Fruit fly (Drosophila melanogaster): ENCODE measurements around the gene CG11436.

Gene CG11436

dm6 chrX:4564962-4565361, 13.3 kb upstream of the CG11436 start:
- TF ChIP-seq h (optimal IDR thresholded peaks at IDR 0.05) = no peak
- no peak for TF ChIP-seq Myc (optimal IDR thresholded peaks at IDR 0.05)
- TF ChIP-seq psq (optimal IDR thresholded peaks at IDR 0.05) = no peak
- no peak for TF ChIP-seq insv (optimal IDR thresholded peaks at IDR 0.05)
- TF ChIP-seq ttk (optimal IDR thresholded peaks at IDR 0.05) = no peak
- TF ChIP-seq Sin3A (optimal IDR thresholded peaks at IDR 0.05) = no peak

DNA sequence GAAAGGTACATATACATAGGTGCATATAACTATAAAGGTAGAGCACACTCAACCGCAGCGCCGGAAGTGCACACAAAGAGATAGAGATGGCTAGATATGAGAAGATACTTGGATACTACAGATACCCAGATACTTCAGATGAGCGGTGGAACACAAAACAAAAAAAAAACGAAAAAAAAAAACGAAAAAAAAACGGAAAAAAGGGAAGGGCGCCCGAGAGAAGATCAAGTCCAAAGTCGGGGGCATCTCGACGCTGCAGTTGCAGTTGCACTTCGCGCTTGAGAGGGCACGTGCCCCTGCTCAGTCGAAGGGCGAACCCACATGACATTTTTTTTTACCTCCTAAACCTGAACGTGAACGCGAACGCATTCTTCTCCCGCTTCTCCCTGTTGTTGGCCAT, 12.3 kb upstream of the CG11436 start:
- TF ChIP-seq Myc (optimal IDR thresholded peaks at IDR 0.05) = no peak
- no peak for TF ChIP-seq h (optimal IDR thresholded peaks at IDR 0.05)
- no peak for TF ChIP-seq Sin3A (optimal IDR thresholded peaks at IDR 0.05)
- no peak for TF ChIP-seq insv (optimal IDR thresholded peaks at IDR 0.05)
- no peak for TF ChIP-seq ttk (optimal IDR thresholded peaks at IDR 0.05)
- TF ChIP-seq psq (optimal IDR thresholded peaks at IDR 0.05) = no peak

dm6 chrX:4560182-4560845, 8.6 kb upstream of the CG11436 start:
- no peak for TF ChIP-seq insv (optimal IDR thresholded peaks at IDR 0.05)
- TF ChIP-seq h (optimal IDR thresholded peaks at IDR 0.05) = no peak
- no peak for TF ChIP-seq Sin3A (optimal IDR thresholded peaks at IDR 0.05)
- no peak for TF ChIP-seq psq (optimal IDR thresholded peaks at IDR 0.05)
- no peak for TF ChIP-seq Myc (optimal IDR thresholded peaks at IDR 0.05)
- no peak for TF ChIP-seq ttk (optimal IDR thresholded peaks at IDR 0.05)

- TF ChIP-seq Sin3A (optimal IDR thresholded peaks at IDR 0.05) (no peak), insv (optimal IDR thresholded peaks at IDR 0.05) (no peak), psq (optimal IDR thresholded peaks at IDR 0.05) (no peak), ttk (optimal IDR thresholded peaks at IDR 0.05) (no peak), Myc (optimal IDR thresholded peaks at IDR 0.05) (no peak), h (optimal IDR thresholded peaks at IDR 0.05) (no peak)
Measured at dm6 chrX:4557772-4558171, 6.1 kb upstream of the CG11436 start, which contains the start of gene CG3546. Gene CG3546, plus strand, starts transcription at chrX:4558072.

DNA sequence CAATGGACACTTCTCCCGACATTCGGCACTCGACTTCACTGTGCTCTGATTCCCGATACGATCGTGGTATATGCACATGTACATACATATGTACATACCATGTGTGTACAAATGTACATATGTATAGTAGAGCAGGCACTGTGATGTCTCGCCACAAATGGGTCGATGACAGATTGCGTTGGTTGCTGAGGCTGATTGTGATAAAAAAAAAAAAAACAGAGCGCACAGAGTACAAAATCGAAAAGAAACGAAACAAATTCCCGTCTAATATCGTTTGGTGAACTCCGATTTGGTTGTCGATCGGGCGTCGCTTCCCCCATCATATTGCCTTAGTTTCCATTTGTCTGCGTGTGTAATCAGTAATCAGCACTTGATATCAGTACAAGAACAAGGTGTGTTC, 4.2 kb upstream of the CG11436 start:
- no peak for TF ChIP-seq Sin3A (optimal IDR thresholded peaks at IDR 0.05)
- no peak for TF ChIP-seq insv (optimal IDR thresholded peaks at IDR 0.05)
- no peak for TF ChIP-seq ttk (optimal IDR thresholded peaks at IDR 0.05)
- no peak for TF ChIP-seq h (optimal IDR thresholded peaks at IDR 0.05)
- no peak for TF ChIP-seq psq (optimal IDR thresholded peaks at IDR 0.05)

- TF ChIP-seq h (optimal IDR thresholded peaks at IDR 0.05) (no peak), insv (optimal IDR thresholded peaks at IDR 0.05) (no peak), Myc (optimal IDR thresholded peaks at IDR 0.05) (no peak), ttk (optimal IDR thresholded peaks at IDR 0.05) (no peak), psq (optimal IDR thresholded peaks at IDR 0.05) (no peak), Sin3A (optimal IDR thresholded peaks at IDR 0.05) (no peak)
Measured at dm6 chrX:4554718-4555117, 3.0 kb upstream of the CG11436 start.

- TF ChIP-seq psq (optimal IDR thresholded peaks at IDR 0.05) = no peak
- TF ChIP-seq Sin3A (optimal IDR thresholded peaks at IDR 0.05) = no peak
- no peak for TF ChIP-seq insv (optimal IDR thresholded peaks at IDR 0.05)
- TF ChIP-seq Myc (optimal IDR thresholded peaks at IDR 0.05) = no peak
- TF ChIP-seq ttk (optimal IDR thresholded peaks at IDR 0.05) = no peak
- TF ChIP-seq h (optimal IDR thresholded peaks at IDR 0.05) = no peak
Measured at dm6 chrX:4553999-4554398, 2.3 kb upstream of the CG11436 start, which contains the start of gene CG11444. Gene CG11444, minus strand, starts transcription at chrX:4554398.

- TF ChIP-seq Myc (optimal IDR thresholded peaks at IDR 0.05) = no peak
- no peak for TF ChIP-seq ttk (optimal IDR thresholded peaks at IDR 0.05)
- TF ChIP-seq psq (optimal IDR thresholded peaks at IDR 0.05) = no peak
- no peak for TF ChIP-seq Sin3A (optimal IDR thresholded peaks at IDR 0.05)
- TF ChIP-seq insv (optimal IDR thresholded peaks at IDR 0.05) = no peak
- no peak for TF ChIP-seq h (optimal IDR thresholded peaks at IDR 0.05)
Measured at dm6 chrX:4548611-4549120, 3.0 kb downstream of the CG11436 start, which contains the start of the genes Usf and CG15912. Gene Usf, minus strand, starts transcription at chrX:4548794. Gene CG15912, plus strand, starts transcription at chrX:4549070.

DNA sequence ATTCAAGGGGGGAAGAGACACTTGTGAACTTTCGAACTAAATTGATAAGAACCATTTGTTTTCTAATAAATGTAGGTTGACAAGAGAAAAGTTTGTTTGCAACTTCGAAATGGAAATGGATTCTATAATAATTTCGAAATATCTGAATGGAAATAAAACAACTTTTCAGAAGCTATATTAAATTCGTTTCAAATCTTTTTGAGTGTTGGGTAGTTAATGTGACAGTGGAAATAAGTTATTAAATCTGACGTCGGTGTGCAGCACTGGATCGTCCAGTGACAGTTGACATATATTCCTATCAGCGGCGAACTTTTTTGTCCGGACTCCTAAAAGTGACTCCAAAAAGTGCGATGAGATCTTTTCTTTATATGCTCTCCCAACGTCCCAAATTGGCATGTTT, 9.3 kb downstream of the CG11436 start, which contains the start of gene CG3568:
TSS of gene CG3568 (plus strand) at position 278 of the 400 bp plus-strand sequence.
- TF ChIP-seq Sin3A (optimal IDR thresholded peaks at IDR 0.05) = no peak
- no peak for TF ChIP-seq psq (optimal IDR thresholded peaks at IDR 0.05)
- no peak for TF ChIP-seq h (optimal IDR thresholded peaks at IDR 0.05)

- no peak for TF ChIP-seq Sin3A (optimal IDR thresholded peaks at IDR 0.05)
Measured at dm6 chrX:4540430-4540932, 11.2 kb downstream of the CG11436 start, which contains the start of the genes rb and CHOp24. Gene rb, minus strand, starts transcription at chrX:4540626. Gene CHOp24, plus strand, starts transcription at chrX:4540908.

DNA sequence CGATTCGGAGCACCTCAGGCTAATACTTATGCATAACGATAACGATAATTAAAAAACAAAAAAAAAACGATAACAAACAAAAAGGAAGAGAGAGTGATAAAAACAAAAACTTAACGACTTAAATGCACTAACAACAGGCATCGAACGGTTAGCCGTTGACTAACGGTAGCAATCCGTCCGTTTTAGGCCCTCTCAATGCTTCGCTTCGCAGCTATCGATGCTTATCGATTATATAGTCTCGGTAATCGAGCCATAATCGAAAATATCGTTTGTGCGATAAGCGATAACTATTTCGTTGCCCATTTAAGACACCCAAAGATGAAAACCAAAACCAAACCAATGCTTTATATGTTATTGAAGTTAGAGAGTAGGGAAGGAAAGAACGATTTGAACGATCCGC, 17.7 kb downstream of the CG11436 start:
- TF ChIP-seq Myc (optimal IDR thresholded peaks at IDR 0.05) = no peak
- TF ChIP-seq psq (optimal IDR thresholded peaks at IDR 0.05) = no peak
- TF ChIP-seq h (optimal IDR thresholded peaks at IDR 0.05) = no peak
- TF ChIP-seq ttk (optimal IDR thresholded peaks at IDR 0.05) = no peak
- TF ChIP-seq Sin3A (optimal IDR thresholded peaks at IDR 0.05) = no peak
- TF ChIP-seq insv (optimal IDR thresholded peaks at IDR 0.05) = no peak

- TF ChIP-seq ttk (optimal IDR thresholded peaks at IDR 0.05) = no peak
Measured at dm6 chrX:4529909-4530308, 21.8 kb downstream of the CG11436 start, which contains the start of gene CG3556. Gene CG3556, plus strand, starts transcription at chrX:4530231.

- TF ChIP-seq insv (optimal IDR thresholded peaks at IDR 0.05) = no peak
- no peak for TF ChIP-seq ttk (optimal IDR thresholded peaks at IDR 0.05)
- no peak for TF ChIP-seq Sin3A (optimal IDR thresholded peaks at IDR 0.05)
- TF ChIP-seq psq (optimal IDR thresholded peaks at IDR 0.05) = no peak
- no peak for TF ChIP-seq Myc (optimal IDR thresholded peaks at IDR 0.05)
- no peak for TF ChIP-seq h (optimal IDR thresholded peaks at IDR 0.05)
Measured at dm6 chrX:4526754-4527153, 24.9 kb downstream of the CG11436 start.
